Fruit fly (Drosophila melanogaster) Kc167 (cell line): ENCODE data around the gene SsRbeta.

Experiments
- Myc ChIP-seq: fragments of >200 bp; optimal IDR thresholded peaks from 2 replicates; lab custom pipeline; 2017; ENCODE audit warnings: missing external identifiers
- Sin3A ChIP-seq: fragments of >200 bp; optimal IDR thresholded peaks from 2 replicates; lab custom pipeline; 2018; ENCODE audit warnings: missing external identifiers
- h ChIP-seq: fragments of >200 bp; optimal IDR thresholded peaks from 3 replicates; lab custom pipeline; 2018; ENCODE audit warnings: missing external identifiers
- insv ChIP-seq: fragments of >200 bp; optimal IDR thresholded peaks from 3 replicates; lab custom pipeline; 2018; ENCODE audit warnings: missing external identifiers
- psq ChIP-seq: fragments of >200 bp; optimal IDR thresholded peaks from 2 replicates; lab custom pipeline; 2017; ENCODE audit warnings: missing external identifiers
- ttk ChIP-seq: sonication (Bioruptor generic); optimal IDR thresholded peaks from 2 replicates; lab custom pipeline; 2017; ENCODE audit warnings: missing external identifiers

The SsRbeta gene

dm6 chr3L:16113607-16114337 lies 15.6 kb upstream of the SsRbeta start:
- TF ChIP-seq ttk (no peak), h (lab: Kevin White, UChicago) (no peak), psq (lab: Kevin White, UChicago) (no peak), insv (lab: Kevin White, UChicago) (no peak), Sin3A (lab: Kevin White, UChicago) (no peak)

dm6 chr3L:16121791-16122190 lies 7.6 kb upstream of the SsRbeta start, which contains the start of gene Strump:
Gene Strump, plus strand, starts transcription at chr3L:16122002.
- no peak for TF ChIP-seq psq (lab: Kevin White, UChicago)
- TF ChIP-seq Sin3A (lab: Kevin White, UChicago): no peak
- TF ChIP-seq insv (lab: Kevin White, UChicago): no peak
- no peak for TF ChIP-seq Myc (lab: Kevin White, UChicago)
- no peak for TF ChIP-seq ttk
- TF ChIP-seq h (lab: Kevin White, UChicago): no peak

dm6 chr3L:16128481-16128972 lies 890 bp upstream of the SsRbeta start, which contains the start of gene Pgm1:
Gene Pgm1, minus strand, starts transcription at chr3L:16128531.
- TF ChIP-seq h (lab: Kevin White, UChicago) (no peak), ttk (no peak), Sin3A (lab: Kevin White, UChicago) (no peak), Myc (lab: Kevin White, UChicago) (no peak)

- no peak for TF ChIP-seq ttk
- no peak for TF ChIP-seq h (lab: Kevin White, UChicago)
Measured at dm6 chr3L:16131264-16132066, 2.0 kb downstream of the SsRbeta start, which contains the start of the genes Trs20 and elg1. Gene Trs20, minus strand, starts transcription at chr3L:16131632. Gene elg1, plus strand, starts transcription at chr3L:16132028.

dm6 chr3L:16132067-16132418 lies 2.6 kb downstream of the SsRbeta start:
- TF ChIP-seq insv (lab: Kevin White, UChicago) (no peak), psq (lab: Kevin White, UChicago) (no peak), Myc (lab: Kevin White, UChicago) (no peak), h (lab: Kevin White, UChicago) (no peak), Sin3A (lab: Kevin White, UChicago) (no peak), ttk (no peak)

- TF ChIP-seq psq (lab: Kevin White, UChicago): no peak
- no peak for TF ChIP-seq Myc (lab: Kevin White, UChicago)
- no peak for TF ChIP-seq h (lab: Kevin White, UChicago)
- TF ChIP-seq Sin3A (lab: Kevin White, UChicago): no peak
- no peak for TF ChIP-seq insv (lab: Kevin White, UChicago)
- TF ChIP-seq ttk: no peak
Measured at dm6 chr3L:16136819-16137553, 7.6 kb downstream of the SsRbeta start.

dm6 chr3L:16137779-16138178 lies 8.4 kb downstream of the SsRbeta start, which contains the start of gene CG5157:
Gene CG5157, minus strand, starts transcription at chr3L:16137879.
- no peak for TF ChIP-seq psq (lab: Kevin White, UChicago)

- TF ChIP-seq h (lab: Kevin White, UChicago) (no peak), Myc (lab: Kevin White, UChicago) (no peak), insv (lab: Kevin White, UChicago) (no peak), ttk (no peak), Sin3A (lab: Kevin White, UChicago) (no peak), psq (lab: Kevin White, UChicago) (no peak)
Measured at dm6 chr3L:16139131-16139530, 9.7 kb downstream of the SsRbeta start.

- TF ChIP-seq Myc (lab: Kevin White, UChicago) (no peak), psq (lab: Kevin White, UChicago) (no peak), Sin3A (lab: Kevin White, UChicago) (no peak), ttk (no peak), h (lab: Kevin White, UChicago) (no peak), insv (lab: Kevin White, UChicago) (no peak)
Measured at dm6 chr3L:16141556-16141955, 12.1 kb downstream of the SsRbeta start.

dm6 chr3L:16143685-16144539 lies 14.5 kb downstream of the SsRbeta start, which contains the start of gene CG32152:
Gene CG32152, minus strand, starts transcription at chr3L:16144036.
- no peak for TF ChIP-seq h (lab: Kevin White, UChicago)

dm6 chr3L:16145282-16145681 lies 15.9 kb downstream of the SsRbeta start:
- no peak for TF ChIP-seq psq (lab: Kevin White, UChicago)
- no peak for TF ChIP-seq ttk
- no peak for TF ChIP-seq Myc (lab: Kevin White, UChicago)
- TF ChIP-seq h (lab: Kevin White, UChicago): no peak
- no peak for TF ChIP-seq Sin3A (lab: Kevin White, UChicago)
- no peak for TF ChIP-seq insv (lab: Kevin White, UChicago)
